Worm (Caenorhabditis elegans) whole organism, early embryonic: ENCODE measurements around the gene ztf-7.

Source experiments
- B0310.2 ChIP-seq: sonication (generic microtip); optimal IDR thresholded peaks from 2 replicates; lab custom pipeline; 2016; ENCODE audit warnings: mild to moderate bottlenecking, missing genetic modification characterization, missing compliant biosample characterization
- F13C5.2 ChIP-seq: sonication (generic microtip); optimal IDR thresholded peaks from 2 replicates; lab custom pipeline; 2017; ENCODE audit warnings: mild to moderate bottlenecking, missing genetic modification characterization, inconsistent platforms, missing compliant biosample characterization
- aly-1 ChIP-seq: sonication (generic microtip); optimal IDR thresholded peaks from 2 replicates; lab custom pipeline; 2016; ENCODE audit warnings: missing genetic modification characterization, missing compliant biosample characterization
- ama-1 ChIP-seq: fragments of 150-350 bp; optimal IDR thresholded peaks from 2 replicates; lab custom pipeline; 2014
- ceh-13 ChIP-seq: fragments of 200-800 bp; sonication (Bioruptor generic); optimal IDR thresholded peaks from 2 replicates; lab custom pipeline; 2018; ENCODE audit warnings: mild to moderate bottlenecking, missing genetic modification characterization, missing compliant biosample characterization
- ceh-36 ChIP-seq: sonication (generic microtip); optimal IDR thresholded peaks from 2 replicates; lab custom pipeline; 2016; ENCODE audit warnings: missing genetic modification characterization, inconsistent platforms, missing compliant biosample characterization
- ets-7 ChIP-seq: sonication (generic microtip); optimal IDR thresholded peaks from 2 replicates; lab custom pipeline; 2016; ENCODE audit warnings: missing genotype, missing genetic modification characterization, missing compliant biosample characterization
- flt-1 ChIP-seq: fragments of 200-800 bp; sonication (Bioruptor generic); IDR thresholded peaks from 2 replicates; pipeline ENCODE4 v1.3.6; 2022; ENCODE audit warnings: missing genetic modification characterization, missing compliant biosample characterization
- hmbx-1 ChIP-seq: sonication (generic microtip); optimal IDR thresholded peaks from 2 replicates; lab custom pipeline; 2016; ENCODE audit warnings: mild to moderate bottlenecking, missing genetic modification characterization, missing compliant biosample characterization
- hmg-4 ChIP-seq: fragments of 200-800 bp; sonication (Bioruptor generic); optimal IDR thresholded peaks from 2 replicates; lab custom pipeline; 2018; ENCODE audit warnings: mild to moderate bottlenecking, missing genetic modification characterization, missing compliant biosample characterization
- hnd-1 ChIP-seq: sonication (generic microtip); optimal IDR thresholded peaks from 2 replicates; lab custom pipeline; 2016; ENCODE audit warnings: missing genetic modification characterization, missing compliant biosample characterization
- pes-1 ChIP-seq: fragments of 200-800 bp; sonication (Bioruptor generic); IDR thresholded peaks from 2 replicates; pipeline ENCODE4 v1.3.6; 2022; ENCODE audit warnings: missing genetic modification reagents, missing genetic modification characterization, missing compliant biosample characterization
- scrt-1 ChIP-seq: fragments of 200-800 bp; sonication (Bioruptor generic); IDR thresholded peaks from 2 replicates; pipeline ENCODE4 v1.3.6; 2022; ENCODE audit warnings: missing genetic modification characterization, missing compliant biosample characterization
- sea-1 ChIP-seq: fragments of 200-800 bp; sonication (Bioruptor generic); conservative IDR thresholded peaks from 2 replicates; pipeline ENCODE4 v1.3.6; 2022; ENCODE audit warnings: missing genetic modification characterization, missing compliant biosample characterization
- tbx-11 ChIP-seq: fragments of 200-800 bp; sonication (Bioruptor generic); IDR thresholded peaks from 2 replicates; pipeline ENCODE4 v1.3.6; 2022; ENCODE audit warnings: missing genetic modification characterization, missing compliant biosample characterization
- tbx-37 ChIP-seq: fragments of 200-800 bp; sonication (Bioruptor generic); conservative IDR thresholded peaks from 2 replicates; pipeline ENCODE4 v1.3.6; 2022; ENCODE audit warnings: missing genetic modification reagents, missing genetic modification characterization, missing compliant biosample characterization
- tra-4 ChIP-seq: sonication (generic microtip); optimal IDR thresholded peaks from 2 replicates; lab custom pipeline; 2017; ENCODE audit warnings: missing genetic modification characterization, missing compliant biosample characterization

The ztf-7 gene

DNA sequence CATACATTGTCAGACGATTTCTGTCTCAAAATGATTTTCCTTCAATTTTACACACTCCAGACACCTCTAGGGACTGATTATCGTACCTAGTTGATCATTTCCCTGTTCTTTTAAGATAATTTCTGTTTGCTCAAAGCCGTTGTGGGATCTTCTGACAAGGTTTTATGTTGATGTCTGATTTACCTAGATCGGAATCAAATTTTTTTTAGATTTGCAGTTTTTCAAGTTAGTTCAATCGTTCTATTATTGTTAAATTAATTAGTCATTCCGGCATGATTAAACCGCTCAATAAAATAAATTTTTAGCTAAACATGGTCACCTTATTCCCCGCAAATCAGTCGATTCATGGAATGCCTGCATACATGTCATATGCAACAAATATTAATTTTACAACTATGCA lies 24.0 kb upstream of the ztf-7 start, which contains the start of gene sru-30:
Gene sru-30, plus strand, starts transcription at position 301 of the 400 bp plus-strand sequence.
- TF ChIP-seq ama-1 (lab: Kevin White, UChicago), result no peak
- TF ChIP-seq hmg-4 (GFP tag; lab: Kevin White, UChicago), result no peak
- TF ChIP-seq flt-1 (GFP tag; lab: Robert Waterston, UW), result no peak
- no peak for TF ChIP-seq hmbx-1 (tag; lab: Kevin White, UChicago)
- TF ChIP-seq aly-1 (tag; lab: Kevin White, UChicago), result no peak
- TF ChIP-seq scrt-1 (GFP tag; lab: Robert Waterston, UW), result no peak
- no peak for TF ChIP-seq sea-1 (GFP tag; lab: Robert Waterston, UW)
- no peak for TF ChIP-seq hnd-1 (tag; lab: Kevin White, UChicago)
- no peak for TF ChIP-seq tbx-11 (GFP tag; lab: Robert Waterston, UW)
- TF ChIP-seq ceh-36, result no peak
- no peak for TF ChIP-seq tbx-37 (GFP tag; lab: Robert Waterston, UW)
- TF ChIP-seq ceh-13 (GFP tag; lab: Kevin White, UChicago), result no peak
- TF ChIP-seq pes-1 (GFP tag; lab: Robert Waterston, UW), result no peak

DNA sequence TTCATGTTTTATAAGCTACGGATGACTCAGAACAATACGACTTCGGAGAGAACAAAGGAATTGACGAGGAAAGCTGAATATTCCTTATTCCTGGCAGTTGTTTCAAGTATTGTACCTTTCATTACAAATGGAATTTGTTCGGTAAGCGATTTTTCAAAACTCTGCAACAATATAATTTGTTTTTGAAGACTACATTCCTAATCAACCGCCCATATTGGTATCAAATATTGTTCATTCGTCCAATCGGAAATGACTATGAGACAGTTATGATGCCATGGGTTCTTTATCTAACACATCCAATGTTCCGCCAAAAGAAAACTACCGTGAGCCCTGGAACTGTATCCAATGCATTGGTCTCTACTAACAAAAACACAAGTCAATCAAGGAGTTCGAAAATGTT lies 22.7 kb upstream of the ztf-7 start:
- TF ChIP-seq ets-7 (tag; lab: Kevin White, UChicago), result no peak

DNA sequence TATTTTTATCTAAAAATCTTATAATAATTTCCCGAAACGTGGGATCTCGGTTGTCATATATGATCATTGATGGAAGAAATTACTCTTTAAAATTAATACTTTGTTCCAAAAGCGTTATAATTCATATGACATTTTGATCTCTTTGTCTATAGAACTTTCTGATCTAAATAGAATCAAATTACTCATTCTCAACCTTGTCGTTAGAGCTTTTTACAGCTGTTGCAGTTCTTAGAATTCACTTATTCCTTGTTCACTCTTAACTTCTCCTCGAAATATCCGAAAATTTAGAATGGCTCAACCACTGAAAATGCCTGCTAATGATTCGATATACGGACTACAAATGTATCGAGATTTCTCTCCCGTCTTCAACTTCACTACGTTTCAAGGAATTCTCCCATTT lies 21.6 kb upstream of the ztf-7 start, which contains the start of gene sru-29:
Gene sru-29, plus strand, starts transcription at position 301 of the 400 bp plus-strand sequence.
- TF ChIP-seq F13C5.2 (tag; lab: Kevin White, UChicago), result no peak
- no peak for TF ChIP-seq ceh-36
- no peak for TF ChIP-seq sea-1 (GFP tag; lab: Robert Waterston, UW)
- TF ChIP-seq ets-7 (tag; lab: Kevin White, UChicago), result no peak
- no peak for TF ChIP-seq ceh-13 (GFP tag; lab: Kevin White, UChicago)
- TF ChIP-seq tra-4 (tag; lab: Kevin White, UChicago), result no peak
- TF ChIP-seq hnd-1 (tag; lab: Kevin White, UChicago), result no peak
- no peak for TF ChIP-seq B0310.2 (tag; lab: Kevin White, UChicago)
- no peak for TF ChIP-seq tbx-37 (GFP tag; lab: Robert Waterston, UW)
- TF ChIP-seq hmg-4 (GFP tag; lab: Kevin White, UChicago), result no peak
- no peak for TF ChIP-seq pes-1 (GFP tag; lab: Robert Waterston, UW)
- TF ChIP-seq scrt-1 (GFP tag; lab: Robert Waterston, UW), result no peak

DNA sequence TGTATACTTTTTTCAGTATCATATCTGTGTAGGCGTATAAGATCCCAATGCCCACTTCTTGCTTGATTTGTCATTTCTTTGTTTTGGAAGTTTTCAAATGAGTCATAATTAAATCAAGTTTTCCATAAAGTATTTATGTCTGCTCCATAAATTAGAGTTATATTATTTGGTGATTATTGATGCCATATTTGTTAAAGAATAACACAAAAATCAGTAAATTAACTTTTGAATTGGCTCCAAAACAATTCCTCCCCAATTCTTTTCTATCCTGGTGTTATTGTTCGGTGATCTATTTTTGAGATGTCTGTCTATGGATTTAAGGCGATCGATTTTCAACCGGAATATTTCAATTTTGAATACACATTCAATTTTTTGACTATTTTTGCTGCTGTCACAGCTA lies 15.7 kb upstream of the ztf-7 start, which contains the start of gene sru-37:
Gene sru-37, plus strand, starts transcription at position 301 of the 400 bp plus-strand sequence.
- TF ChIP-seq ceh-36, result no peak
- TF ChIP-seq ets-7 (tag; lab: Kevin White, UChicago), result no peak
- TF ChIP-seq ceh-13 (GFP tag; lab: Kevin White, UChicago), result no peak
- no peak for TF ChIP-seq hnd-1 (tag; lab: Kevin White, UChicago)

DNA sequence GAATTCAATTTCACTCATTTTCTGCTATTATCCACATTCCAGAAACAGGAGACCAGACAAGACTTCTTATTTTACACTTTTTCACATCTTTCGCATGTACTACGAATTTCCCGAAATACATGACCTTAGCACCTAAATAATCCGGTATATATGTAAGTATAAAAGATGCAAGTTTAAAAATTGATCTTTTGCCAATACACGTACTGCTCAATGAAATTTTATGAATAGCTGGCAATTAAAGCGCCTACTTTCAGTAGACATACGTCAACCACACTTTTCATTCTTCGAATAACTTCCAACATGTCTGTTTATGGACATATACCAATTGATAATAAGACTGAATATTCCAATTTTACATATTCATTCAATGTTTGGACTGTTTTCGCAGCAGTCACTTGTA lies 13.7 kb upstream of the ztf-7 start, which contains the start of gene sru-39:
Gene sru-39, plus strand, starts transcription at position 301 of the 400 bp plus-strand sequence.
- TF ChIP-seq ama-1 (lab: Kevin White, UChicago) (no peak), scrt-1 (GFP tag; lab: Robert Waterston, UW) (no peak), ceh-13 (GFP tag; lab: Kevin White, UChicago) (no peak), tbx-37 (GFP tag; lab: Robert Waterston, UW) (no peak), ceh-36 (no peak), B0310.2 (tag; lab: Kevin White, UChicago) (no peak), tra-4 (tag; lab: Kevin White, UChicago) (no peak), hnd-1 (tag; lab: Kevin White, UChicago) (no peak), tbx-11 (GFP tag; lab: Robert Waterston, UW) (no peak), flt-1 (GFP tag; lab: Robert Waterston, UW) (no peak), sea-1 (GFP tag; lab: Robert Waterston, UW) (no peak), pes-1 (GFP tag; lab: Robert Waterston, UW) (no peak), F13C5.2 (tag; lab: Kevin White, UChicago) (no peak)

DNA sequence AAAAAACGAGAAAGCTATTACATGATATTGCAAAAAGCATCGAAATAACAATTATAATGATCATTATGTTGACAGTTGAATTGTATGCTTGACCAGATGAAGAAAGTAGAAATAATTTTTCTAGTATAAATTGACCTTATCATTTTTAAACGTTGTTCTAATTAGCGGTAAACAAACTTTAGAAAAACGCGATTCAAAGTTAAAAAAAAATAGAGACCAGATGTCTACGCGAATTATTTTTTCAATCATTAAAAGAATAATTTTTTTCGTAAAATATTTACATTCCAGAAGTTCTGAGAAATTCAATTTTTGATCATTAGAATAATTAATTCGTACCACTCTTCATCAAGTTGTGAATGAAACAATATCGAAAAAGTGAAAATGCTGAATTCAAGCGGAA lies 12.5 kb upstream of the ztf-7 start, which contains the start of gene F46B6.10:
Gene F46B6.10, minus strand, starts transcription at position 101 of the 400 bp plus-strand sequence.
- no peak for TF ChIP-seq sea-1 (GFP tag; lab: Robert Waterston, UW)
- no peak for TF ChIP-seq hnd-1 (tag; lab: Kevin White, UChicago)

DNA sequence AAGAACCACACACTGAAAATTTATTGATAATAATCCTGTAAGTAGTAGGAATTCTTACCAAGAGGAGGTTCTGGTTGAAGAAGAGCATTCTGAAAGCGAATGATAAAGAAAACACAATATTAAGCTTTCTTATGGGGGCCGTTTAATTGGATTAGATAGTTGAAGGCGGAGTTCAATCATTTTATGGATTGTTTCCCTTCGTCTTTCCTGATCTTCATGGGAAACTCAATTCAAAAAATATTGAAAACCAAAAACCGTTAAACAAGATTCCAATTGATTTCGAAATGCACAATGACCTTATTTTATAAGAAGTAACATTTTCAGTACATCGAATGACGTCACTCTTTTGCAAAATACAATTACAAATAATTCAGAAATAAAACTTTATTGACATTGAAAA lies 9.6 kb upstream of the ztf-7 start, which contains the start of gene F46B6.13:
Gene F46B6.13, minus strand, starts transcription at position 101 of the 400 bp plus-strand sequence.
- TF ChIP-seq aly-1 (tag; lab: Kevin White, UChicago) (no peak), hmbx-1 (tag; lab: Kevin White, UChicago) (no peak), ceh-13 (GFP tag; lab: Kevin White, UChicago) (no peak), hnd-1 (tag; lab: Kevin White, UChicago) (no peak)

DNA sequence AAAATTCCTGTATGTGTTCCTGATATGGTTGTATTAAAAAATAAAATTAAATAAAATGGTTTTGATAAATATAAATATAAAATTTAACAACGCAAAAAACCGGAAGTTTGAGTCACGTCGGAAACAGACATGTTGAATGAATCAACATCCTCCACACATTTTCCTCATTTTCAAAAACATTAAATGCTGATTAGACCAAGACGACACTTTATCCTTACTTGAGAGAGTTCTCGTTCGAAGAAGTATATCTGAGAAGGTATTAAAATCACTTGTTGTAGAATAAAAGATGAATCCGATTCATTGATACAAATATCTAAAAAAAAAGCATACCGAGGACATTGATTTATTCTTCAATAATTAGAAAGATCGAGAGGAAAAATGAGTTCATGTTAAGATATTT lies 8.7 kb upstream of the ztf-7 start:
- TF ChIP-seq tbx-11 (GFP tag; lab: Robert Waterston, UW), result no peak
- no peak for TF ChIP-seq hmbx-1 (tag; lab: Kevin White, UChicago)
- no peak for TF ChIP-seq sea-1 (GFP tag; lab: Robert Waterston, UW)
- TF ChIP-seq hnd-1 (tag; lab: Kevin White, UChicago), result no peak
- no peak for TF ChIP-seq tbx-37 (GFP tag; lab: Robert Waterston, UW)
- no peak for TF ChIP-seq B0310.2 (tag; lab: Kevin White, UChicago)
- no peak for TF ChIP-seq ceh-13 (GFP tag; lab: Kevin White, UChicago)
- TF ChIP-seq pes-1 (GFP tag; lab: Robert Waterston, UW), result no peak
- TF ChIP-seq tra-4 (tag; lab: Kevin White, UChicago), result no peak
- no peak for TF ChIP-seq ceh-36
- TF ChIP-seq ets-7 (tag; lab: Kevin White, UChicago), result no peak
- no peak for TF ChIP-seq hmg-4 (GFP tag; lab: Kevin White, UChicago)
- no peak for TF ChIP-seq scrt-1 (GFP tag; lab: Robert Waterston, UW)
- no peak for TF ChIP-seq ama-1 (lab: Kevin White, UChicago)
- no peak for TF ChIP-seq flt-1 (GFP tag; lab: Robert Waterston, UW)
- no peak for TF ChIP-seq F13C5.2 (tag; lab: Kevin White, UChicago)
- TF ChIP-seq aly-1 (tag; lab: Kevin White, UChicago), result no peak
